Worm (Caenorhabditis elegans): ENCODE measurements around the gene F45D3.1.

The F45D3.1 gene

DNA sequence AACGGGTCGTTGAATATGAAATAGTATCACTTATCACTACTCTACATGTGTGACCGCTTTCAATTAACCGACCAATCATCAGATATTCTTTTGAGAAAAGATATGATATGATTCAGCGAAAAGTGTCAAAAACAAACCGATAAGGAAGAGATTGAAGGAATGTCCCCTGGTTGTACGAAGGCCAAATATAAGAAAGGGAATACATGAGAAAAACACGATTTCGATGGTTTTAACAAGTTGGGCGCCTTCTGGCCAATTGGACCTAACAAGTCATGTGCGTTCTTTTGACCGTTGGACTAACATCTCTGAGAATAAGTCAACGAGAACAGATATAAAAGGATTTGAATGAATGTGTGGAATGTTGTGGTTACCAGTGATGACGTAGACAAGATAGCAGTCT lies 29.0 kb downstream of the F45D3.1 start:
- TF ChIP-seq sma-9 (GFP tag; optimal IDR thresholded peaks at IDR 0.05) (peak; percentile 51), sma-9 (tag; optimal IDR thresholded peaks at IDR 0.05) (no peak), nhr-10 (tag; optimal IDR thresholded peaks at IDR 0.05) (no peak), nhr-6 (tag; optimal IDR thresholded peaks at IDR 0.05) (no peak), dmd-4 (tag; optimal IDR thresholded peaks at IDR 0.05) (no peak), ama-1 (optimal IDR thresholded peaks at IDR 0.05) (peak; percentile 24), blmp-1 (tag; optimal IDR thresholded peaks at IDR 0.05; ENCODE audit: insufficient read depth) (peak; percentile 38), gmeb-1 (tag; optimal IDR thresholded peaks at IDR 0.05) (peak; percentile 13), nhr-21 (tag; optimal IDR thresholded peaks at IDR 0.05) (peak; percentile 58), sma-3 (GFP tag; optimal IDR thresholded peaks at IDR 0.05) (peak; percentile 78), sem-4 (tag; optimal IDR thresholded peaks at IDR 0.05) (no peak), nhr-129 (tag; optimal IDR thresholded peaks at IDR 0.05) (peak; percentile 47), ceh-16 (tag; optimal IDR thresholded peaks at IDR 0.05) (no peak), fos-1 (tag; optimal IDR thresholded peaks at IDR 0.05) (no peak)

DNA sequence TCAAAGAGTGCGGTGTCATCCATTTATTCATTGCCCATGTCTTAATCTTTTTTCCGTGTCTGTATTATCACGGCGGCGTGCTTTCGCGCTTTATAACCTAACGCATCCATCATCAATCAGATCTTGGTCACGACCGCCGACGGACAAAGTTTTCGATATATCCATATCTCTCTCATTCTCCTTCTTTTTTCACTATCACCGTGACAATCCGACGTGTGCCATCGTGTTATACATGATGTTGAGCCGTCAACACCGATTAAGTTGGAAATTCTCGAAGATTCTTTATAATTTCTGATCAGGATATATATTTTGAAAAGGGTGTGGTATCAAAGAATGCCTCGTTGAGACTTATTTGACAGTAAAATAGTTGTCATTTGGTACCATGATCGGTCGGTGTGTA lies 30.0 kb downstream of the F45D3.1 start:
- TF ChIP-seq C34F6.9 (tag; optimal IDR thresholded peaks at IDR 0.05) (no peak), nhr-10 (tag; optimal IDR thresholded peaks at IDR 0.05) (no peak), sma-9 (GFP tag; optimal IDR thresholded peaks at IDR 0.05) (peak; percentile 41), sma-9 (tag; optimal IDR thresholded peaks at IDR 0.05) (no peak), lin-11 (tag; optimal IDR thresholded peaks at IDR 0.05) (no peak), sma-3 (GFP tag; optimal IDR thresholded peaks at IDR 0.05) (peak; percentile 32), nhr-21 (tag; optimal IDR thresholded peaks at IDR 0.05) (peak; percentile 70), ceh-16 (tag; optimal IDR thresholded peaks at IDR 0.05) (no peak), fos-1 (tag; optimal IDR thresholded peaks at IDR 0.05) (no peak), egl-27 (tag; optimal IDR thresholded peaks at IDR 0.05) (no peak), ztf-11 (tag; optimal IDR thresholded peaks at IDR 0.05) (no peak), F13H6.1 (tag; optimal IDR thresholded peaks at IDR 0.05) (no peak), ama-1 (optimal IDR thresholded peaks at IDR 0.05) (peak; percentile 10), Y55F3AM.14 (GFP tag; optimal IDR thresholded peaks at IDR 0.05) (no peak), gmeb-1 (tag; optimal IDR thresholded peaks at IDR 0.05) (peak; percentile 8), lin-39 (tag; optimal IDR thresholded peaks at IDR 0.05) (no peak)

DNA sequence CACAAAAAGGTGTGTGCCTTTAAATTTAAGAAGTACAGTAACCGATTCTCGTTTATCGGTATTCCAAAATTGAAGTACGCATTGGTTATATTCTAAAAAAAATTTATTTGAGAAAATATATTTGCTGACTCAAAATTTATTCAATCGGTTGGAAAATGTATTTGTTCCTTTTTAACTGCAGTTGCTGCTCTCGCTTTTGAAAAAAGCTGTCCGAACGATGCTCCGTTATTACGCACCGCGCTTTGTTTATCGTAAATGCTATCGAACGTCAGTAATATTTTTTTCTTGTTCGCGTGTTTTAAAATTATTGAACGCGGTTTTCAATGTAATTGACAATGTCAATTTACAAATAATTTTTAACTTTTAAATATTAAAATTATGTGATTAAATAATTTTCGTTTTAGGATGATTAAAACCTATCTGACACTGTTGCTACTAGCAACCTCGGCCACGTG lies 33.5 kb downstream of the F45D3.1 start, which contains the start of gene sel-1:
Gene sel-1, plus strand, starts transcription at position 405 of the 455 bp plus-strand sequence.
- TF ChIP-seq lsy-2 (tag; optimal IDR thresholded peaks at IDR 0.05) (peak; percentile 1 to 19), C34F6.9 (tag; optimal IDR thresholded peaks at IDR 0.05) (peak; percentile 48), fos-1 (tag; optimal IDR thresholded peaks at IDR 0.05) (no peak), unc-55 (GFP tag; optimal IDR thresholded peaks at IDR 0.05) (peak; percentile 31), ama-1 (optimal IDR thresholded peaks at IDR 0.05) (no peak), lin-13 (GFP tag; optimal IDR thresholded peaks at IDR 0.05) (no peak)

DNA sequence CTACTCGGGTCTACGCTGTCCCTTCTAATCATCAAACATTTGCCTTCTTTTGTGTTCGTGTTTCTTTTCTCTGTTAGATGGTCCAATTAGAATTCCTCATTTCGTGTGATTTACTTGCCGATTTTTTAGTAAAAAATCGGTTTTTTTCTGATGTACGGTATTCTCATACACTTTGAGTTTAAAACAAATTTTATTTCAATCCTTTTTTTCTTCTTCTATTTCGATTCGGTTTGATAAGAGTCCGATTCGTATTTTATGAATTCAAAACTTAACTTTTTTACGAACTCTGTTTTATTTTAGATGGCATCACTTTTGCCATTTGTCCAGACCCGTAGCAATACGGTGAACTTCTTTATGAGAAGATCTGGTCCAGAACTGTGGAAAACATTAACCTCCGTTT lies 36.3 kb downstream of the F45D3.1 start, which contains the start of gene mrps-5:
Gene mrps-5, plus strand, starts transcription at position 301 of the 400 bp plus-strand sequence.
- TF ChIP-seq mdl-1 (tag; optimal IDR thresholded peaks at IDR 0.05) (no peak), sem-4 (tag; optimal IDR thresholded peaks at IDR 0.05) (no peak), nhr-12 (tag; optimal IDR thresholded peaks at IDR 0.05) (no peak), unc-39 (tag; optimal IDR thresholded peaks at IDR 0.05) (no peak), peb-1 (tag; optimal IDR thresholded peaks at IDR 0.05) (no peak), zag-1 (tag; optimal IDR thresholded peaks at IDR 0.05) (no peak), nhr-10 (tag; optimal IDR thresholded peaks at IDR 0.05) (no peak), crh-2 (tag; optimal IDR thresholded peaks at IDR 0.05) (no peak), dmd-4 (tag; optimal IDR thresholded peaks at IDR 0.05) (no peak), ztf-1 (GFP tag; conservative IDR thresholded peaks at IDR 0.05) (no peak), gmeb-1 (tag; optimal IDR thresholded peaks at IDR 0.05) (no peak), aly-2 (tag; optimal IDR thresholded peaks at IDR 0.05) (no peak), ceh-82 (tag; optimal IDR thresholded peaks at IDR 0.05) (no peak)

DNA sequence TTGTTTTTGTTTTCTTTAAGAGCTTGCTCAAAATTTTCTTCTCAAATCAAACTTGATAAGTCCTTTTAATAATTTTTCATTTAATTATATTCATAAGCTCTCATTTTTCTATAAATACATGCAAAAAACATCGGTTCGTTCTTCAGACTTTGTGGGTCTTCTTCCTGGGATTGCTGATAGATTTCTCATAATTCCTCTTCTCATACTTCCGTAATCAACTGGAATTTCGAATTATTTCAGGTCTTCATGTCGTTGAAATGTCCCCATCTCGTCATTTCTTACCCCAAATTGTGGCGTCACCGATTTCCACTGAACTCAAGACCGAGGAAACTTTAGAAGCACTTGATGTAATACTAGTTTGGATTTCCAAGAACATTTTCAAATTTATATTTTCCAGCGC lies 38.0 kb downstream of the F45D3.1 start:
- TF ChIP-seq Y55F3AM.14 (GFP tag; optimal IDR thresholded peaks at IDR 0.05): no peak
- no peak for TF ChIP-seq dmd-4 (tag; optimal IDR thresholded peaks at IDR 0.05)
- no peak for TF ChIP-seq fos-1 (tag; optimal IDR thresholded peaks at IDR 0.05)
- TF ChIP-seq C34F6.9 (tag; optimal IDR thresholded peaks at IDR 0.05): no peak
- peak; percentile 9 for TF ChIP-seq sma-9 (GFP tag; optimal IDR thresholded peaks at IDR 0.05)
- TF ChIP-seq sma-9 (tag; optimal IDR thresholded peaks at IDR 0.05): no peak
- no peak for TF ChIP-seq peb-1 (tag; optimal IDR thresholded peaks at IDR 0.05)
- TF ChIP-seq F13H6.1 (tag; optimal IDR thresholded peaks at IDR 0.05): no peak
- TF ChIP-seq ztf-1 (GFP tag; conservative IDR thresholded peaks at IDR 0.05): no peak
- no peak for TF ChIP-seq aly-2 (tag; optimal IDR thresholded peaks at IDR 0.05)

All from whole organism, L2 larva.